Fruit fly (Drosophila melanogaster): ENCODE measurements around the gene CG2924.

Gene CG2924

dm6 chrX:2298708-2299370, 28.3 kb upstream of the CG2924 start (continued):
- TF ChIP-seq knrl (GFP tag; IDR thresholded peaks at IDR 0.05; ENCODE audit: partially characterized antibody) = no peak
- peak; percentile 77 for TF ChIP-seq pnt (GFP tag; optimal IDR thresholded peaks at IDR 0.05)
- TF ChIP-seq CG6654 (GFP tag; optimal IDR thresholded peaks at IDR 0.05) = peak; percentile 16
- TF ChIP-seq ATbp (GFP tag; optimal IDR thresholded peaks at IDR 0.05) = peak; percentile 79
- TF ChIP-seq Myb (GFP tag; optimal IDR thresholded peaks at IDR 0.05) = peak; percentile 35
- no peak for TF ChIP-seq CG10565 (GFP tag; optimal IDR thresholded peaks at IDR 0.05)
- no peak for TF ChIP-seq pzg (GFP tag; optimal IDR thresholded peaks at IDR 0.05)
- peak; percentile 35 for TF ChIP-seq Fer1 (GFP tag; optimal IDR thresholded peaks at IDR 0.05)
- no peak for TF ChIP-seq CG31224 (GFP tag; IDR thresholded peaks at IDR 0.05)
- TF ChIP-seq CG12744 (GFP tag; optimal IDR thresholded peaks at IDR 0.05) = peak; percentile 49
- peak in 1 of 2 experiments; percentile 58 for TF ChIP-seq Hr78 (GFP tag; optimal IDR thresholded peaks at IDR 0.05)
- no peak for TF ChIP-seq trh (GFP tag; optimal IDR thresholded peaks at IDR 0.05)
- no peak for TF ChIP-seq chinmo (GFP tag; IDR thresholded peaks at IDR 0.05; ENCODE audit: partially characterized antibody)
- TF ChIP-seq CG12391 (tag; optimal IDR thresholded peaks at IDR 0.05) = peak; percentile 91
- TF ChIP-seq Nf-YA (GFP tag; IDR thresholded peaks at IDR 0.05) = peak; percentile 66
- no peak for TF ChIP-seq CG17912 (GFP tag; optimal IDR thresholded peaks at IDR 0.05)
- TF ChIP-seq phol (tag; optimal IDR thresholded peaks at IDR 0.05) = peak; percentile 84
- no peak for TF ChIP-seq Lpt (GFP tag; optimal IDR thresholded peaks at IDR 0.05)
- TF ChIP-seq kni (GFP tag; optimal IDR thresholded peaks at IDR 0.05) = peak; percentile 55
- TF ChIP-seq amos (GFP tag; IDR thresholded peaks at IDR 0.05; ENCODE audit: partially characterized antibody) = no peak
- TF ChIP-seq B-H2 (GFP tag; optimal IDR thresholded peaks at IDR 0.05) = no peak
- peak; percentile 60; the same call in 2 of the 3 replicates for TF ChIP-seq B-H1 (GFP tag; IDR thresholded peaks at IDR 0.05)
- TF ChIP-seq ems (GFP tag; optimal IDR thresholded peaks at IDR 0.05) = peak; percentile 72
- peak; percentile 84 for TF ChIP-seq CG10959 (GFP tag; IDR thresholded peaks at IDR 0.05)
- no peak for TF ChIP-seq sna (GFP tag; IDR thresholded peaks at IDR 0.05; ENCODE audit: partially characterized antibody)
- TF ChIP-seq CG12236 (GFP tag; optimal IDR thresholded peaks at IDR 0.05) = peak; percentile 78
- TF ChIP-seq cg (GFP tag; optimal IDR thresholded peaks at IDR 0.05) = peak; percentile 82
- TF ChIP-seq zfh1 (GFP tag; IDR thresholded peaks at IDR 0.05) = peak; percentile 95
- TF ChIP-seq CG2889 (GFP tag; IDR thresholded peaks at IDR 0.05) = no peak
- peak; percentile 68 for TF ChIP-seq CG17186 (GFP tag; optimal IDR thresholded peaks at IDR 0.05)
- no peak for TF ChIP-seq HLH4C (GFP tag; IDR thresholded peaks at IDR 0.05; ENCODE audit: partially characterized antibody)
- TF ChIP-seq E2f1 (GFP tag; IDR thresholded peaks at IDR 0.05) = peak; percentile 72
- TF ChIP-seq CrebB (tag; optimal IDR thresholded peaks at IDR 0.05) = peak; percentile 73

dm6 chrX:2297428-2298200, 27.1 kb upstream of the CG2924 start:
- TF ChIP-seq CG12299 (tag; optimal IDR thresholded peaks at IDR 0.05) (peak; percentile 97), Gsc (GFP tag; IDR thresholded peaks at IDR 0.05) (peak; percentile 95), wdn (GFP tag; IDR thresholded peaks at IDR 0.05) (peak; percentile 97), CG14014 (GFP tag; IDR thresholded peaks at IDR 0.05) (peak; percentile 98), repo (GFP tag; optimal IDR thresholded peaks at IDR 0.05) (peak; percentile 99), sim (GFP tag; IDR thresholded peaks at IDR 0.05) (peak; percentile 93), Usf (GFP tag; optimal IDR thresholded peaks at IDR 0.05) (peak; percentile 95), CG4404 (GFP tag; IDR thresholded peaks at IDR 0.05) (peak; percentile 97), Pdp1 (GFP tag; optimal IDR thresholded peaks at IDR 0.05) (peak; percentile 99), CG10959 (GFP tag; IDR thresholded peaks at IDR 0.05) (peak; percentile 97), CG2120 (GFP tag; optimal IDR thresholded peaks at IDR 0.05) (peak; percentile 99), Aef1 (GFP tag; IDR thresholded peaks at IDR 0.05) (peak; percentile 99), Kr (GFP tag; optimal IDR thresholded peaks at IDR 0.05) (peak; percentile 59), Hand (GFP tag; optimal IDR thresholded peaks at IDR 0.05) (peak; percentile 97), CG4424 (GFP tag; optimal IDR thresholded peaks at IDR 0.05) (peak; percentile 99), Gug (GFP tag; IDR thresholded peaks at IDR 0.05) (peak; percentile 99), CG13775 (GFP tag; optimal IDR thresholded peaks at IDR 0.05) (peak; percentile 95)

Data from whole organism, embryonic.